Fruit fly (Drosophila melanogaster) whole organism, embryonic: ENCODE data around the gene CG11356.

ENCODE experiments used
- CG10431 ChIP-seq: fragments of 200-800 bp; sonication (Bioruptor generic); optimal IDR thresholded peaks from 3 replicates; lab custom pipeline; 2018; ENCODE audit warnings: missing biosample characterization, mild to moderate bottlenecking, missing genetic modification characterization
- CG14050 ChIP-seq: fragments of 200-800 bp; sonication (Bioruptor generic); IDR thresholded peaks from 3 replicates; pipeline ENCODE4 v1.3.6; 2022; ENCODE audit warnings: missing biosample characterization, missing genetic modification characterization
- CG31441 ChIP-seq: fragments of 200-800 bp; sonication (Bioruptor generic); IDR thresholded peaks from 2 replicates; pipeline ENCODE4 v1.3.6; 2022; ENCODE audit warnings: missing biosample characterization, missing genetic modification characterization
- CG6854 ChIP-seq: fragments of 200-800 bp; sonication (Bioruptor generic); optimal IDR thresholded peaks from 3 replicates; lab custom pipeline; 2017; ENCODE audit warnings: missing biosample characterization, mild to moderate bottlenecking, missing genetic modification characterization
- CG7357 ChIP-seq: fragments of 200-800 bp; sonication (Bioruptor generic); IDR thresholded peaks from 3 replicates; pipeline ENCODE4 v1.3.6; 2022; ENCODE audit warnings: missing biosample characterization, missing genetic modification characterization
- CG7786 ChIP-seq: fragments of 200-800 bp; sonication (Bioruptor generic); optimal IDR thresholded peaks from 2 replicates; lab custom pipeline; 2016; ENCODE audit warnings: missing biosample characterization, missing genetic modification characterization
- Dek ChIP-seq: fragments of 200-800 bp; sonication (Bioruptor generic); optimal IDR thresholded peaks from 3 replicates; lab custom pipeline; 2019; ENCODE audit warnings: missing biosample characterization, mild to moderate bottlenecking, missing genetic modification characterization, moderate library complexity
- sisA ChIP-seq: fragments of 200-800 bp; sonication (Bioruptor generic); IDR thresholded peaks from 2 replicates; pipeline ENCODE4 v1.3.6; 2022; ENCODE audit warnings: missing biosample characterization, missing genetic modification characterization

DNA sequence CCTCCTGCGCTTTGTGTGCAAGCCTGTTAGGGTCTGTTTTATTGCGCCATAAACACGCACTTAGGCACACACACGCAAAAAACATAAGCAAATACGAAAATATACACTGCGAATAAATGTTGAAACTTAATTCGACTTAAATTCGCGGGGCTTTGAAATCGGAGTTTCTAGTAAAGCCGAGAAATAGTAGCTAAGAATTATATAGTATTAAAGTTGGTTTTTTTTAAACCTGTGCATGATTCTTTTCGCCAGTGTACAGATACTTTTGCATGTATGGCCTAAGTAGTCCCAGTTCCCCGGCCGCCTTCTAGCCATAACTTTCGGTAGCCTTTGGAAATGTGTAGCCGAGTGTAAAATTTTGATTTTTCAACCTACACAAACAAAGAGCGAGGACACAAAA, 19.2 kb downstream of the CG11356 start:
- no peak for TF ChIP-seq sisA (GFP tag; lab: Robert Waterston, UW)
- TF ChIP-seq CG31441 (GFP tag; lab: Robert Waterston, UW): no peak
- TF ChIP-seq CG6854 (GFP tag; lab: Kevin White, UChicago): no peak
- no peak for TF ChIP-seq CG7357 (GFP tag; lab: Robert Waterston, UW)
- TF ChIP-seq CG10431 (GFP tag; lab: Kevin White, UChicago): no peak
- no peak for TF ChIP-seq Dek (tag; lab: Kevin White, UChicago)
- TF ChIP-seq CG7786 (GFP tag; lab: Kevin White, UChicago): no peak
- no peak for TF ChIP-seq CG14050 (GFP tag; lab: Robert Waterston, UW)
